Worm (Caenorhabditis elegans) whole organism, young adult: Measurements from ENCODE around the gene spc-2.

Experiments used
- B0035.1 ChIP-seq: sonication (generic microtip); optimal IDR thresholded peaks from 2 replicates; lab custom pipeline; 2016; ENCODE audit warnings: missing genetic modification characterization, mild to moderate bottlenecking, missing compliant biosample characterization, missing genotype, missing genetic modification reagents
- C17E4.6 ChIP-seq: fragments of 200-800 bp; sonication (Bioruptor generic); IDR thresholded peaks from 2 replicates; pipeline ENCODE4 v1.3.6; 2022; ENCODE audit warnings: missing genetic modification reagents, missing genetic modification characterization, missing compliant biosample characterization
- F55B11.4 ChIP-seq: sonication (generic microtip); optimal IDR thresholded peaks from 2 replicates; lab custom pipeline; 2016; ENCODE audit warnings: missing compliant biosample characterization, missing genetic modification characterization, borderline replicate concordance; ENCODE audit not compliant: insufficient read depth
- Y56A3A.18 ChIP-seq: fragments of 200-800 bp; sonication (Bioruptor generic); IDR thresholded peaks from 2 replicates; pipeline ENCODE4 v1.3.6; 2022; ENCODE audit warnings: missing genetic modification reagents, missing genetic modification characterization, missing compliant biosample characterization
- ama-1 ChIP-seq, 3 experiments: fragments of 150-350 bp in 1 of 3; sonication (generic microtip) in 2 of 3; optimal IDR thresholded peaks; 2 replicates each; lab custom pipeline; 2014 to 2018; ENCODE audit warnings: missing biosample characterization in 2 of 3, missing genetic modification characterization in 2 of 3, missing genetic modification reagents in 2 of 3
- egl-44 ChIP-seq: fragments of 200-800 bp; sonication (Bioruptor generic); IDR thresholded peaks from 2 replicates; pipeline ENCODE4 v1.3.6; 2022; ENCODE audit warnings: missing genetic modification reagents, missing genetic modification characterization, missing compliant biosample characterization
- madf-8 ChIP-seq: fragments of 200-800 bp; sonication (Bioruptor generic); conservative IDR thresholded peaks from 2 replicates; pipeline ENCODE4 v1.3.6; 2022; ENCODE audit warnings: missing genetic modification reagents, missing genetic modification characterization, missing compliant biosample characterization
- nfya-1 ChIP-seq: sonication (generic microtip); optimal IDR thresholded peaks from 2 replicates; lab custom pipeline; 2017; ENCODE audit warnings: antibody characterized with exemption, missing compliant biosample characterization, missing genetic modification characterization, borderline replicate concordance; ENCODE audit not compliant: insufficient read depth
- snpc-4 ChIP-seq, 5 experiments: fragments of 150-350 bp in 1 of 5; sonication (generic microtip) in 4 of 5; optimal IDR thresholded peaks; 2 replicates each; lab custom pipeline; 2014 to 2018; ENCODE audit warnings: missing genetic modification characterization in 5 of 5, missing biosample characterization in 3 of 5, antibody characterized with exemption in 2 of 5, mild to moderate bottlenecking in 2 of 5, missing compliant biosample characterization in 2 of 5, missing genotype in 2 of 5, moderate library complexity in 2 of 5, missing genetic modification reagents in 1 of 5
- sptf-2 ChIP-seq: fragments of 200-800 bp; sonication (Bioruptor generic); optimal IDR thresholded peaks from 2 replicates; lab custom pipeline; 2018; ENCODE audit warnings: mild to moderate bottlenecking, missing genetic modification characterization, missing compliant biosample characterization
- tlf-1 ChIP-seq: fragments of 200-800 bp; sonication (Bioruptor generic); optimal IDR thresholded peaks from 2 replicates; lab custom pipeline; 2018; ENCODE audit warnings: mild to moderate bottlenecking, missing genetic modification characterization, missing compliant biosample characterization
- unc-62 ChIP-seq: fragments of 150-350 bp; optimal IDR thresholded peaks from 2 replicates; lab custom pipeline; 2014; ENCODE audit warnings: missing biosample characterization, missing genetic modification reagents, missing genetic modification characterization

- no peak for TF ChIP-seq B0035.1 (tag; lab: Kevin White, UChicago)
- TF ChIP-seq egl-44 (GFP tag; lab: Robert Waterston, UW) = no peak
- TF ChIP-seq madf-8 (GFP tag; lab: Robert Waterston, UW) = no peak
- TF ChIP-seq F55B11.4 (tag; lab: Kevin White, UChicago) = no peak
- no peak for TF ChIP-seq C17E4.6 (GFP tag; lab: Robert Waterston, UW)
- TF ChIP-seq unc-62 (GFP tag; lab: Kevin White, UChicago) = no peak
- no peak for TF ChIP-seq snpc-4 (GFP tag; optimal IDR thresholded peaks at IDR 0.05; lab: Kevin White, UChicago)
- no peak for TF ChIP-seq snpc-4 (tag; optimal IDR thresholded peaks at IDR 0.05; lab: Kevin White, UChicago)
- TF ChIP-seq Y56A3A.18 (GFP tag; lab: Robert Waterston, UW) = no peak
- no peak for TF ChIP-seq sptf-2 (GFP tag; lab: Kevin White, UChicago)
- TF ChIP-seq tlf-1 (GFP tag; lab: Kevin White, UChicago) = no peak
- TF ChIP-seq ama-1 (optimal IDR thresholded peaks at IDR 0.05; lab: Kevin White, UChicago) = no peak
- no peak for TF ChIP-seq ama-1 (GFP tag; optimal IDR thresholded peaks at IDR 0.05; lab: Kevin White, UChicago)
- no peak for TF ChIP-seq nfya-1 (tag; lab: Kevin White, UChicago)
Observed at ce11 chrIII:8163283-8163682, 18.4 kb upstream of the spc-2 start, which contains the start of gene bath-42.
